Fruit fly (Drosophila melanogaster) whole organism, pupa: ENCODE data around the gene Gyc89Db.

Experiments
- CG14655 ChIP-seq: fragments of 200-800 bp; sonication (Bioruptor generic); optimal IDR thresholded peaks from 3 replicates; lab custom pipeline; 2017; ENCODE audit warnings: mild to moderate bottlenecking, missing biosample characterization, missing genetic modification reagents, missing genetic modification characterization
- CG34367 ChIP-seq: fragments of 200-800 bp; sonication (Bioruptor generic); optimal IDR thresholded peaks from 2 replicates; lab custom pipeline; 2018; ENCODE audit warnings: missing biosample characterization, mild to moderate bottlenecking, missing genetic modification characterization
- Pif1B ChIP-seq: fragments of 200-800 bp; sonication (Bioruptor generic); optimal IDR thresholded peaks from 3 replicates; lab custom pipeline; 2016; ENCODE audit warnings: missing biosample characterization, missing genetic modification characterization
- fd96Ca ChIP-seq: fragments of 200-800 bp; sonication (Bioruptor generic); IDR thresholded peaks from 3 replicates; pipeline ENCODE4 v1.3.6; 2022; ENCODE audit warnings: missing biosample characterization, missing genetic modification characterization
- gl ChIP-seq: fragments of 200-800 bp; sonication (Bioruptor generic); optimal IDR thresholded peaks from 2 replicates; lab custom pipeline; 2018; ENCODE audit warnings: missing biosample characterization, mild to moderate bottlenecking, missing genetic modification characterization

Gyc89Db gene

dm6 chr3R:16530424-16530823, 53.5 kb downstream of the Gyc89Db start:
- TF ChIP-seq gl (tag; lab: Kevin White, UChicago) (no peak), fd96Ca (GFP tag; lab: Robert Waterston, UW) (no peak), CG14655 (no peak), Pif1B (no peak), CG34367 (no peak)
